Worm (Caenorhabditis elegans): ENCODE measurements around the gene Y62E10A.6.

Gene Y62E10A.6

DNA sequence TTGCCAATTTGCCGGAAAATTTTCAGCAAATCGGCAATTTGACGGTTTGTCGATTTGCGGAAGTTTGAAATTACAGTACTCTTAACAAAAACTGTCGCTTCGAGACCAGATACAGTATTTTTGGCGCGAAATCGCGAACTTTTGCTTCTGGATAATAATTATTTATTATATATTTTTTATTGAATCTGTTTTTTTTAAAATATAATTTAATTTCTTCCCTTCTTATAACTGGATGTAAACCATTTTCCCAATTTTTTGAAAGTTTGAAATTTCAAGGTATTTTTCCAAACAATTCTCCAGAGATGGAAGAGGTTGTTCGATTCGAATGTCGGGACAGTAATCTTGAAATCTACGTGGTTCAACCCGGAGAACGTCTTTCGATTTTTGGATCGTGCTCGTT is 50.4 kb downstream of the Y62E10A.6 start, which contains the start of gene nol-9:
TSS of gene nol-9 (plus strand) at position 301 of the 400 bp plus-strand sequence.
- no peak for TF ChIP-seq scrt-1 (GFP tag; IDR thresholded peaks at IDR 0.05)
- TF ChIP-seq aly-1 (tag; optimal IDR thresholded peaks at IDR 0.05): no peak
- TF ChIP-seq tbx-37 (GFP tag; conservative IDR thresholded peaks at IDR 0.05): no peak
- no peak for TF ChIP-seq sea-1 (GFP tag; conservative IDR thresholded peaks at IDR 0.05)
- TF ChIP-seq ets-7 (tag; optimal IDR thresholded peaks at IDR 0.05): no peak
